Fruit fly (Drosophila melanogaster): Measurements from ENCODE around the gene Dpm3.

DNA sequence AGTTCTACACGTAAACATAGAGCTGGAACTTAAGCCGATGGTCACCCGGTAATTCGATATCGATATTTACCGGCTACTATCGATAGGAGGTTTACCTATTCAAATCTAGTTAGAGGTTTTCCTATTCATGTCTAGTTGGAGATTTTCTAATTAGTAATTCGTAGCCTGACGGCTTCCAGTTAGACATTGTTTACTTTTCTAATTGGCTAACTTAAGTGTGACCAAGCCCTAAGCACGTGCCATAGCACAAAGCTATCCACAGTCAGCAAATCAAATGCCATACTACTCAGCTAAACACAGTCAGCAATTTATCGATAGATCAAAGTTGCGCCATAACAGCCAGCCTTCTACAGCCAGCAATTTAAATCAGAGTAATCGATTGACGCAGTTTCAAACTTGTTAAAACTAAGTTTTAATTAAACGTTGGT lies at the start of gene Dpm3:
- TF ChIP-seq CG7045 (GFP tag; optimal IDR thresholded peaks at IDR 0.05) (no peak), tj (GFP tag; optimal IDR thresholded peaks at IDR 0.05) (peak; percentile 20), Crg-1 (GFP tag; optimal IDR thresholded peaks at IDR 0.05) (peak; percentile 21)

Measured in whole organism, adult.